Worm (Caenorhabditis elegans): ENCODE results near the gene C14B1.3.

ce11 chrIII:3681351-3681938, 21.9 kb upstream of the C14B1.3 start:
- TF ChIP-seq elt-4 (tag; optimal IDR thresholded peaks at IDR 0.05) (no peak), ceh-19 (GFP tag; optimal IDR thresholded peaks at IDR 0.05) (no peak), sox-2 (GFP tag; IDR thresholded peaks at IDR 0.05) (no peak), pha-4 (tag; optimal IDR thresholded peaks at IDR 0.05) (no peak), lim-6 (tag; optimal IDR thresholded peaks at IDR 0.05) (no peak), pat-9 (tag; optimal IDR thresholded peaks at IDR 0.05) (no peak), fkh-10 (GFP tag; optimal IDR thresholded peaks at IDR 0.05) (no peak), tbx-2 (tag; optimal IDR thresholded peaks at IDR 0.05) (no peak), unc-55 (GFP tag; optimal IDR thresholded peaks at IDR 0.05) (no peak), ceh-9 (tag; optimal IDR thresholded peaks at IDR 0.05) (no peak), hlh-8 (tag; optimal IDR thresholded peaks at IDR 0.05) (no peak), ceh-48 (tag; optimal IDR thresholded peaks at IDR 0.05) (no peak), hlh-6 (tag; optimal IDR thresholded peaks at IDR 0.05) (no peak)
